Fruit fly (Drosophila melanogaster) whole organism, embryonic: Measurements from ENCODE around the gene CG14664.

Source experiments
- ATbp ChIP-seq: fragments of 200-800 bp; sonication (Bioruptor generic); optimal IDR thresholded peaks from 2 replicates; lab custom pipeline; 2017; ENCODE audit warnings: missing biosample characterization, mild to moderate bottlenecking, missing genetic modification characterization, missing genetic modification reagents
- Antp ChIP-seq: fragments of 200-800 bp; sonication (Bioruptor generic); optimal IDR thresholded peaks from 3 replicates; lab custom pipeline; 2016; ENCODE audit warnings: missing biosample characterization, missing genetic modification characterization
- Asciz ChIP-seq: fragments of 200-800 bp; sonication (Bioruptor generic); optimal IDR thresholded peaks from 2 replicates; lab custom pipeline; 2017; ENCODE audit warnings: missing biosample characterization, mild to moderate bottlenecking, missing genetic modification characterization, missing genetic modification reagents
- CG11247 ChIP-seq: fragments of 200-800 bp; sonication (Bioruptor generic); IDR thresholded peaks from 2 replicates; pipeline ENCODE4 v1.3.6; 2022; ENCODE audit warnings: missing biosample characterization, missing genetic modification characterization
- CG12219 ChIP-seq: fragments of 200-800 bp; sonication (Bioruptor generic); optimal IDR thresholded peaks from 3 replicates; lab custom pipeline; 2018; ENCODE audit warnings: missing biosample characterization, mild to moderate bottlenecking, missing genetic modification characterization
- CG13624 ChIP-seq: fragments of 200-800 bp; sonication (Bioruptor generic); optimal IDR thresholded peaks from 2 replicates; lab custom pipeline; 2016; ENCODE audit warnings: missing biosample characterization, missing genetic modification characterization
- CG15601 ChIP-seq: fragments of 200-800 bp; sonication (Bioruptor generic); optimal IDR thresholded peaks from 3 replicates; lab custom pipeline; 2019; ENCODE audit warnings: missing biosample characterization, mild to moderate bottlenecking, missing genetic modification characterization, moderate library complexity
- CG17829 ChIP-seq: fragments of 200-800 bp; optimal IDR thresholded peaks from 2 replicates; lab custom pipeline; 2019; ENCODE audit warnings: missing biosample characterization, mild to moderate bottlenecking, missing genetic modification characterization, moderate library complexity
- CG18599 ChIP-seq: fragments of 200-800 bp; sonication (Bioruptor generic); optimal IDR thresholded peaks from 3 replicates; lab custom pipeline; 2017; ENCODE audit warnings: missing biosample characterization, missing genetic modification characterization, mild to moderate bottlenecking, moderate library complexity, missing genetic modification reagents
- CG18619 ChIP-seq: fragments of 200-800 bp; sonication (Bioruptor generic); optimal IDR thresholded peaks from 3 replicates; lab custom pipeline; 2017; ENCODE audit warnings: missing biosample characterization, mild to moderate bottlenecking, missing genetic modification characterization
- CG32532 ChIP-seq: fragments of 200-800 bp; sonication (Bioruptor generic); IDR thresholded peaks from 2 replicates; pipeline ENCODE4 v1.3.6; 2022; ENCODE audit warnings: missing biosample characterization, missing genetic modification characterization
- CG3281 ChIP-seq: fragments of 200-800 bp; sonication (Bioruptor generic); optimal IDR thresholded peaks from 3 replicates; lab custom pipeline; 2017; ENCODE audit warnings: missing biosample characterization, mild to moderate bottlenecking, missing genetic modification characterization
- CG33213 ChIP-seq: fragments of 200-800 bp; sonication (Bioruptor generic); optimal IDR thresholded peaks from 3 replicates; lab custom pipeline; 2016; ENCODE audit warnings: missing biosample characterization, missing genetic modification characterization
- CG34224 ChIP-seq: fragments of 200-800 bp; sonication (Bioruptor generic); IDR thresholded peaks from 3 replicates; pipeline ENCODE4 v1.3.6; 2022; ENCODE audit warnings: missing biosample characterization, missing genetic modification characterization; ENCODE audit not compliant: partially characterized antibody
- CG42726 ChIP-seq: fragments of 200-800 bp; sonication (Bioruptor generic); IDR thresholded peaks from 2 replicates; pipeline ENCODE4 v1.3.6; 2022; ENCODE audit warnings: missing biosample characterization, missing genetic modification characterization; ENCODE audit not compliant: partially characterized antibody
- CG4617 ChIP-seq: fragments of 200-800 bp; sonication (Bioruptor generic); optimal IDR thresholded peaks from 3 replicates; lab custom pipeline; 2016; ENCODE audit warnings: missing biosample characterization, missing genetic modification characterization, borderline replicate concordance
- CG7839 ChIP-seq: fragments of 200-800 bp; sonication (Bioruptor generic); optimal IDR thresholded peaks from 3 replicates; lab custom pipeline; 2018; ENCODE audit warnings: missing biosample characterization, mild to moderate bottlenecking, missing genetic modification characterization, moderate library complexity
- CG8089 ChIP-seq: fragments of 200-800 bp; sonication (Bioruptor generic); optimal IDR thresholded peaks from 3 replicates; lab custom pipeline; 2016; ENCODE audit warnings: missing biosample characterization, missing genetic modification characterization
- CG8290 ChIP-seq, 3 experiments: fragments of 200-800 bp; sonication (Bioruptor generic); optimal IDR thresholded peaks; 2 replicates each; lab custom pipeline; 2016 to 2019; ENCODE audit warnings: missing biosample characterization in 3 of 3, missing genetic modification characterization in 3 of 3, mild to moderate bottlenecking in 2 of 3, moderate library complexity in 1 of 3
- CG8388 ChIP-seq: fragments of 200-800 bp; sonication (Bioruptor generic); optimal IDR thresholded peaks from 2 replicates; lab custom pipeline; 2019; ENCODE audit warnings: missing biosample characterization, mild to moderate bottlenecking, missing genetic modification characterization, moderate library complexity
- CG8944 ChIP-seq: fragments of 200-800 bp; sonication (Bioruptor generic); optimal IDR thresholded peaks from 3 replicates; lab custom pipeline; 2016; ENCODE audit warnings: missing biosample characterization, missing genetic modification characterization
- Chrac-16 ChIP-seq: fragments of 200-800 bp; sonication (Bioruptor generic); optimal IDR thresholded peaks from 3 replicates; lab custom pipeline; 2016; ENCODE audit warnings: missing biosample characterization, missing genetic modification characterization
- Doc3 ChIP-seq: fragments of 200-800 bp; sonication (Bioruptor generic); IDR thresholded peaks from 3 replicates; pipeline ENCODE4 v1.3.6; 2022; ENCODE audit warnings: missing biosample characterization, missing genetic modification characterization; ENCODE audit not compliant: partially characterized antibody
- GATAe ChIP-seq: fragments of 200-800 bp; sonication (Bioruptor generic); conservative IDR thresholded peaks from 2 replicates; pipeline ENCODE4 v1.3.6; 2022; ENCODE audit warnings: missing biosample characterization, missing genetic modification characterization
- HLH4C ChIP-seq: fragments of 200-800 bp; sonication (Bioruptor generic); IDR thresholded peaks from 3 replicates; pipeline ENCODE4 v1.3.6; 2022; ENCODE audit warnings: missing biosample characterization, missing genetic modification characterization; ENCODE audit not compliant: partially characterized antibody
- Hr51 ChIP-seq, 2 experiments: fragments of 200-800 bp; sonication (Bioruptor generic); optimal IDR thresholded peaks; 2 replicates in 1 of 2; 3 replicates in 1 of 2; lab custom pipeline; 2016 to 2018; ENCODE audit warnings: missing biosample characterization in 2 of 2, missing genetic modification characterization in 2 of 2, mild to moderate bottlenecking in 1 of 2, moderate library complexity in 1 of 2
- NK7.1 ChIP-seq: fragments of 200-800 bp; sonication (Bioruptor generic); optimal IDR thresholded peaks from 3 replicates; lab custom pipeline; 2016; ENCODE audit warnings: missing biosample characterization, missing genetic modification characterization
- Optix ChIP-seq: fragments of 200-800 bp; sonication (Bioruptor generic); IDR thresholded peaks from 3 replicates; pipeline ENCODE4 v1.3.6; 2022; ENCODE audit warnings: missing biosample characterization, missing genetic modification characterization
- Spps ChIP-seq: fragments of 200-800 bp; sonication (Bioruptor generic); optimal IDR thresholded peaks from 2 replicates; lab custom pipeline; 2018; ENCODE audit warnings: missing biosample characterization, mild to moderate bottlenecking, missing genetic modification characterization
- Sry-β ChIP-seq: fragments of 200-800 bp; sonication (Bioruptor generic); optimal IDR thresholded peaks from 2 replicates; lab custom pipeline; 2018; ENCODE audit warnings: missing biosample characterization, mild to moderate bottlenecking, missing genetic modification characterization, moderate library complexity
- Tbp ChIP-seq: fragments of >200 bp; optimal IDR thresholded peaks from 2 replicates; lab custom pipeline; 2018; ENCODE audit warnings: missing biosample characterization, missing genetic modification characterization
- Xbp1 ChIP-seq: fragments of 200-800 bp; sonication (Bioruptor generic); optimal IDR thresholded peaks from 3 replicates; lab custom pipeline; 2016; ENCODE audit warnings: missing biosample characterization, mild to moderate bottlenecking, missing genetic modification characterization
- da ChIP-seq: fragments of 200-800 bp; sonication (Bioruptor generic); optimal IDR thresholded peaks from 2 replicates; lab custom pipeline; 2016; ENCODE audit warnings: missing biosample characterization, missing genetic modification characterization
- dpn ChIP-seq, 2 experiments: fragments of 200-800 bp; sonication (Bioruptor generic); optimal IDR thresholded peaks; 3 replicates each; lab custom pipeline; 2016; ENCODE audit warnings: missing biosample characterization in 2 of 2, missing genetic modification characterization in 2 of 2
- exex ChIP-seq: fragments of 200-800 bp; sonication (Bioruptor generic); optimal IDR thresholded peaks from 4 replicates; lab custom pipeline; 2018; ENCODE audit warnings: missing biosample characterization, mild to moderate bottlenecking, missing genetic modification characterization, moderate library complexity
- ftz-f1 ChIP-seq: fragments of 200-800 bp; sonication (Bioruptor generic); optimal IDR thresholded peaks from 2 replicates; lab custom pipeline; 2016; ENCODE audit warnings: missing biosample characterization, missing genetic modification characterization
- gcm ChIP-seq: fragments of 200-800 bp; sonication (Bioruptor generic); optimal IDR thresholded peaks from 2 replicates; lab custom pipeline; 2019; ENCODE audit warnings: missing biosample characterization, mild to moderate bottlenecking, missing genetic modification characterization, moderate library complexity
- gcm2 ChIP-seq: fragments of 200-800 bp; sonication (Bioruptor generic); optimal IDR thresholded peaks from 2 replicates; lab custom pipeline; 2016; ENCODE audit warnings: missing biosample characterization, missing genetic modification characterization
- grn ChIP-seq: fragments of 200-800 bp; sonication (Bioruptor generic); optimal IDR thresholded peaks from 3 replicates; lab custom pipeline; 2017; ENCODE audit warnings: missing biosample characterization, missing genetic modification characterization
- org-1 ChIP-seq: fragments of 200-800 bp; sonication (Bioruptor generic); optimal IDR thresholded peaks from 2 replicates; lab custom pipeline; 2017; ENCODE audit warnings: missing biosample characterization, missing genetic modification characterization
- sug ChIP-seq: fragments of 200-800 bp; optimal IDR thresholded peaks from 2 replicates; lab custom pipeline; 2019; ENCODE audit warnings: missing biosample characterization, mild to moderate bottlenecking, missing genetic modification characterization, moderate library complexity
- toy ChIP-seq: fragments of 200-800 bp; sonication (Bioruptor generic); IDR thresholded peaks from 2 replicates; pipeline ENCODE4 v1.3.6; 2022; ENCODE audit warnings: missing biosample characterization, missing genetic modification characterization
- twi ChIP-seq: fragments of 200-800 bp; optimal IDR thresholded peaks from 2 replicates; lab custom pipeline; 2019; ENCODE audit warnings: missing biosample characterization, mild to moderate bottlenecking, missing genetic modification characterization, moderate library complexity

The CG14664 gene

DNA sequence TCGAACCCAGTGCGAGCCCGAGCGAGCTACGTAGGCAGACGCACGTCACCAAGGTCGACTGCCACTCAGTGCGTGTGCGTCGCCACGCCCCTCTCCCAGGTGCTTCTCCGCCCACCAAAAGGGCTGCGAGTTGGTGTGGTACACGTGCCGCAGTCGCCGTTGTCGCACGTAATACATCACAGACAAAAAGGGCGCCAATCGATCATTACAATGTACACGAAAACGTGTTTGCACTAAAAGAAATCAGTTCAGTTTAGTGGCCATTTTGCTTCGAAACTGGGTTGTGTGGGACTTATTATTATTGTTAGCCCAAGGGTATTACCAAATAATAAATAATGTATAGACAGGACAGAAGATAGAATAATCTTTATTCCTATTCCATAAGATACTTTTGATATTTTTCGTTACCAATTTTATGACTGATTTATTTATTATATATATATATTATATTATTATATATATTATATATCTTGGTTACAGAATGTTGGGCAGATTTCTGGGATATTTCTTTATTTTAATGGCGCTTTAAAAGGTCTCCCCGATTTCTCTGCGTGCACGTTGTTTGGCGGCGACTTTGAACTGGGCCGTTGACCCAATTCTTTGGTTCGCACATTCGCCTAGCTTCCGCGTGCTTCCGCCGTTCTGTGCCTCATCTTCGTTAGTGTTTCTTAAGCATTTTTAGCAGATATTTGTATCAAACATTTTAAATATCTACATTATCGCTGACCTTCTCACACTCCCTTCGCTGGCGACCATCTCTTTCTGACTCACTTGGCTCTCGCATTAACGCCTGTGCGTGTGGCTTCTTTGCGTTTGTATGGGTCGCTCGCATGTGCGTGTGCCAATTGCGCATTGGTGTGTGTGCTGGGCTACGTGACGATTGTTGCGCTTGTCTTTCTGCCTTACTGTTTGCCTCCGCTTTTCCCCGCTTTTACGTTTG, 39.6 kb downstream of the CG14664 start (continued):
- peak; percentile 16; the same call in 1 of the 3 replicates for TF ChIP-seq Doc3
- TF ChIP-seq CG8944 (GFP tag; lab: Kevin White, UChicago) = peak; percentile 46
- TF ChIP-seq CG7839 (tag; lab: Kevin White, UChicago) = peak; percentile 94
- peak; percentile 58 for TF ChIP-seq Spps (tag; lab: Kevin White, UChicago)
- TF ChIP-seq gcm (GFP tag; lab: Kevin White, UChicago) = peak; percentile 82
- peak; percentile 16 for TF ChIP-seq CG8290 (GFP tag; optimal IDR thresholded peaks at IDR 0.05; lab: Kevin White, UChicago)
- TF ChIP-seq CG8290 (tag; optimal IDR thresholded peaks at IDR 0.05; lab: Kevin White, UChicago) = peak in 1 of 2 experiments; percentile 61
- TF ChIP-seq CG33213 (GFP tag; lab: Kevin White, UChicago) = no peak
- peak; percentile 43; the same call in 1 of the 3 replicates for TF ChIP-seq Optix (GFP tag; lab: Robert Waterston, UW)
- no peak for TF ChIP-seq NK7.1
- TF ChIP-seq CG34224 = peak; percentile 37; the same call in 1 of the 3 replicates
- peak; percentile 50 for TF ChIP-seq sug (tag; lab: Kevin White, UChicago)
- TF ChIP-seq CG42726 (GFP tag; lab: Robert Waterston, UW) = no peak
- peak; percentile 9 for TF ChIP-seq CG13624 (GFP tag; lab: Kevin White, UChicago)

DNA sequence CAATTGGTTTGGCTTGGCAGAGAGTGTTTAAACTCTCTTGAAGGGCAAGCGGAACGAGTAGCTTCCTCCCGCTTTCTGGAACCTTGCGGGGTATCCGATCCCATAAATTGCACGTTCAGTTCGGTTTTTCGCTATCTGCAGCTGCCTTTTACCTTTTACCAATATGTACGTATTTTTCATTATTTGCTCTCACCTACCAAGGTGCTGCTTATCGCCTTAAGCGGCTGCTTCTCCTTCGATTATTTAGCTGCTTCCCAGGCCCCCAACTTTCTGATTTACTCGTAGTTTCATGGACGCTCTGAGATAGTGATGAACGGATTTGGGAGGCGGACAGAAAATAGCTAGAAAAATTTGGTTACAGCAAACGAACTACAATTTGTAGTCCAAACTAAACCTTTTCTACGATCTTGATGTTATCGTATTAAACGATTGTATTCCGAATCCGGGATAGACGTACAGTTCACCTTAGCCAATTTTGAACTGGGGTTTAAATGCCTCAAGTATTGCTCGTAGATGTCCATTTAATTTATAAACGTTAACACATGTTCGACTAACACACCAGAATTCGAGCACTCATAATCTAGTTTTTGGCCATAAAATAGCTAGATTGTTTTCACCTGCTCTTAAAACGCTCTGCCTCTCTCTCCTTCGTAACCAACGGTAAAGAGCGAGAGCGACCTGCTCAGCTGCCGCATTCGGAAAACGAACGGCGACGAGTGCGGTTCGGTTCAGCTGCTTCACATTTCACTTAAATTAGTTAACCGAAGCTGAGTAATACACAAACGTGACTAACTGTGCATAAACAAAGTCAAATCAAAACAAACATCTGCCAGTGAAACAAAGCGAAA, 40.5 kb downstream of the CG14664 start:
- TF ChIP-seq ftz-f1 = peak; percentile 58
- peak; percentile 23 for TF ChIP-seq CG15601
- no peak; the same call in 2 of the 3 replicates for TF ChIP-seq HLH4C (GFP tag; lab: Robert Waterston, UW)
- TF ChIP-seq exex = peak; percentile 5
- TF ChIP-seq toy = no peak
- TF ChIP-seq CG11247 (GFP tag; lab: Robert Waterston, UW) = no peak
- 0 out of 3 replicates have a peak, but pooled peaks have one; percentile 4 for TF ChIP-seq Doc3
- peak; percentile 23 for TF ChIP-seq grn (GFP tag; lab: Kevin White, UChicago)
- peak; percentile 33; the same call in 1 of the 2 replicates for TF ChIP-seq CG32532 (GFP tag; lab: Robert Waterston, UW)
- no peak for TF ChIP-seq da
- peak; percentile 23 to 37 for TF ChIP-seq dpn (GFP tag; optimal IDR thresholded peaks at IDR 0.05; lab: Kevin White, UChicago)
- TF ChIP-seq CG17829 (tag; lab: Kevin White, UChicago) = peak; percentile 79
- TF ChIP-seq Asciz (GFP tag; lab: Kevin White, UChicago) = peak; percentile 2
- peak; percentile 66 for TF ChIP-seq CG18599 (GFP tag; lab: Kevin White, UChicago)
- peak; percentile 43 for TF ChIP-seq org-1 (GFP tag; lab: Kevin White, UChicago)
- peak; percentile 99 for TF ChIP-seq Sry-β (GFP tag; lab: Kevin White, UChicago)
- peak; percentile 31 for TF ChIP-seq ATbp (GFP tag; lab: Kevin White, UChicago)
- peak; percentile 58 for TF ChIP-seq CG3281 (GFP tag; lab: Kevin White, UChicago)
- TF ChIP-seq CG4617 (GFP tag; lab: Kevin White, UChicago) = no peak
- TF ChIP-seq gcm2 (GFP tag; lab: Kevin White, UChicago) = no peak
- TF ChIP-seq CG12219 (GFP tag; lab: Kevin White, UChicago) = peak; percentile 42
- TF ChIP-seq CG8388 (GFP tag; lab: Kevin White, UChicago) = peak; percentile 22
- peak; percentile 50 for TF ChIP-seq twi (tag; lab: Kevin White, UChicago)
- no peak for TF ChIP-seq gcm (GFP tag; lab: Kevin White, UChicago)
- TF ChIP-seq Chrac-16 (GFP tag; lab: Kevin White, UChicago) = peak; percentile 8
- peak; percentile 42 for TF ChIP-seq Antp
- no peak for TF ChIP-seq Xbp1
- TF ChIP-seq CG33213 (GFP tag; lab: Kevin White, UChicago) = peak; percentile 31
- TF ChIP-seq GATAe (GFP tag; lab: Robert Waterston, UW) = no peak
- peak in 1 of 2 experiments; percentile 48 for TF ChIP-seq Hr51 (GFP tag; optimal IDR thresholded peaks at IDR 0.05; lab: Kevin White, UChicago)
- no peak for TF ChIP-seq CG8089 (GFP tag; lab: Kevin White, UChicago)
- no peak for TF ChIP-seq Tbp (GFP tag; lab: Kevin White, UChicago)
- TF ChIP-seq CG18619 (GFP tag; lab: Kevin White, UChicago) = peak; percentile 38
